Worm (Caenorhabditis elegans) whole organism, L3 larva: Measurements from ENCODE around the gene C14B9.3.
A peak's percentile ranks its signal among the peaks of the same experiment; 100 is the strongest.

ENCODE experiments used
- R02D3.7 ChIP-seq: fragments of 150-350 bp; optimal IDR thresholded peaks from 2 replicates; lab custom pipeline; 2014; ENCODE audit warnings: missing biosample characterization, missing genetic modification characterization
- ZK546.5 ChIP-seq: sonication (generic microtip); optimal IDR thresholded peaks from 2 replicates; lab custom pipeline; 2017; ENCODE audit warnings: missing biosample characterization, missing genetic modification characterization
- ama-1 ChIP-seq: fragments of 150-350 bp; optimal IDR thresholded peaks from 2 replicates; lab custom pipeline; 2018
- ceh-16 ChIP-seq: sonication (generic microtip); optimal IDR thresholded peaks from 2 replicates; lab custom pipeline; 2017; ENCODE audit warnings: missing biosample characterization, missing genetic modification characterization
- ceh-28 ChIP-seq: fragments of 150-350 bp; optimal IDR thresholded peaks from 2 replicates; lab custom pipeline; 2014; ENCODE audit warnings: missing biosample characterization, missing genetic modification reagents, missing genetic modification characterization
- ceh-82 ChIP-seq: fragments of 150-350 bp; optimal IDR thresholded peaks from 2 replicates; lab custom pipeline; 2014; ENCODE audit warnings: missing biosample characterization, missing genetic modification characterization
- ceh-9 ChIP-seq: sonication (generic microtip); optimal IDR thresholded peaks from 2 replicates; lab custom pipeline; 2018; ENCODE audit warnings: missing biosample characterization, missing genetic modification characterization
- daf-12 ChIP-seq: fragments of 150-350 bp; optimal IDR thresholded peaks from 2 replicates; lab custom pipeline; 2014; ENCODE audit warnings: missing biosample characterization, missing genetic modification reagents, missing genetic modification characterization
- egl-5 ChIP-seq: fragments of 150-350 bp; optimal IDR thresholded peaks from 2 replicates; lab custom pipeline; 2017; ENCODE audit warnings: missing biosample characterization, missing genetic modification reagents, missing genetic modification characterization, inconsistent platforms
- elt-1 ChIP-seq: fragments of 150-350 bp; optimal IDR thresholded peaks from 2 replicates; lab custom pipeline; 2014; ENCODE audit warnings: missing biosample characterization, missing genetic modification characterization
- elt-3 ChIP-seq, 3 experiments: fragments of 150-350 bp in 1 of 3; sonication (generic microtip) in 2 of 3; optimal IDR thresholded peaks; 2 replicates in 2 of 3; 4 replicates in 1 of 3; lab custom pipeline; 2014 to 2017; ENCODE audit warnings: missing biosample characterization in 3 of 3, missing genetic modification characterization in 3 of 3
- eor-1 ChIP-seq, 2 experiments: fragments of 150-350 bp; optimal IDR thresholded peaks; 2 replicates each; lab custom pipeline; 2014 to 2018; ENCODE audit warnings: missing biosample characterization in 2 of 2, missing genetic modification characterization in 2 of 2
- fkh-10 ChIP-seq: sonication (generic microtip); optimal IDR thresholded peaks from 2 replicates; lab custom pipeline; 2017; ENCODE audit warnings: missing biosample characterization, missing genetic modification reagents, missing genetic modification characterization
- fkh-2 ChIP-seq: fragments of 150-350 bp; optimal IDR thresholded peaks from 2 replicates; lab custom pipeline; 2014; ENCODE audit warnings: missing biosample characterization, missing genetic modification reagents, missing genetic modification characterization
- fos-1 ChIP-seq: fragments of 150-350 bp; optimal IDR thresholded peaks from 2 replicates; lab custom pipeline; 2014; ENCODE audit warnings: missing biosample characterization, missing genetic modification characterization
- lin-15B ChIP-seq: fragments of 150-350 bp; optimal IDR thresholded peaks from 2 replicates; lab custom pipeline; 2014; ENCODE audit warnings: missing biosample characterization, missing genetic modification characterization
- lin-39 ChIP-seq: fragments of 150-350 bp; optimal IDR thresholded peaks from 2 replicates; lab custom pipeline; 2018; ENCODE audit warnings: missing biosample characterization, missing genetic modification reagents, missing genetic modification characterization
- lsy-12 ChIP-seq: sonication (generic microtip); optimal IDR thresholded peaks from 2 replicates; lab custom pipeline; 2016; ENCODE audit warnings: mild to moderate bottlenecking, missing genetic modification characterization, missing compliant biosample characterization
- mdl-1 ChIP-seq: fragments of 150-350 bp; optimal IDR thresholded peaks from 2 replicates; lab custom pipeline; 2014; ENCODE audit warnings: missing biosample characterization, missing genetic modification characterization
- mml-1 ChIP-seq: fragments of 150-350 bp; sonication (generic microtip); optimal IDR thresholded peaks from 3 replicates; lab custom pipeline; 2014; ENCODE audit warnings: missing biosample characterization, missing genetic modification characterization
- nfya-1 ChIP-seq: sonication (generic microtip); optimal IDR thresholded peaks from 2 replicates; lab custom pipeline; 2017; ENCODE audit warnings: missing genetic modification characterization, mild to moderate bottlenecking, missing compliant biosample characterization, antibody characterized with exemption, moderate library complexity; ENCODE audit not compliant: insufficient read depth
- nhr-12 ChIP-seq: fragments of 150-350 bp; optimal IDR thresholded peaks from 2 replicates; lab custom pipeline; 2014; ENCODE audit warnings: missing biosample characterization, missing genetic modification characterization
- nhr-23 ChIP-seq: fragments of 150-350 bp; optimal IDR thresholded peaks from 2 replicates; lab custom pipeline; 2014; ENCODE audit warnings: missing biosample characterization, missing genetic modification reagents, missing genetic modification characterization
- nhr-237 ChIP-seq: fragments of 150-350 bp; optimal IDR thresholded peaks from 2 replicates; lab custom pipeline; 2014; ENCODE audit warnings: missing biosample characterization, missing genetic modification characterization
- nhr-25 ChIP-seq: sonication (generic microtip); optimal IDR thresholded peaks from 2 replicates; lab custom pipeline; 2017; ENCODE audit warnings: missing biosample characterization, missing genetic modification characterization
- nhr-28 ChIP-seq: fragments of 150-350 bp; optimal IDR thresholded peaks from 2 replicates; lab custom pipeline; 2014; ENCODE audit warnings: missing biosample characterization, missing genetic modification characterization
- nhr-43 ChIP-seq: sonication (generic microtip); optimal IDR thresholded peaks from 2 replicates; lab custom pipeline; 2016; ENCODE audit warnings: mild to moderate bottlenecking, missing genetic modification characterization, missing compliant biosample characterization; ENCODE audit not compliant: poor library complexity, severe bottlenecking
- nhr-76 ChIP-seq: fragments of 150-350 bp; sonication (generic microtip); optimal IDR thresholded peaks from 5 replicates; lab custom pipeline; 2014; ENCODE audit warnings: missing biosample characterization, missing genetic modification characterization
- nhr-77 ChIP-seq: fragments of 150-350 bp; optimal IDR thresholded peaks from 2 replicates; lab custom pipeline; 2014; ENCODE audit warnings: missing biosample characterization, missing genetic modification characterization
- pha-4 ChIP-seq: fragments of 150-350 bp; optimal IDR thresholded peaks from 2 replicates; lab custom pipeline; 2014; ENCODE audit warnings: missing biosample characterization, missing genetic modification reagents, missing genetic modification characterization
- pqm-1 ChIP-seq: fragments of 150-350 bp; optimal IDR thresholded peaks from 2 replicates; lab custom pipeline; 2017; ENCODE audit warnings: missing biosample characterization, missing genetic modification characterization, inconsistent platforms
- sea-2 ChIP-seq: fragments of 150-350 bp; sonication (generic microtip); optimal IDR thresholded peaks from 4 replicates; lab custom pipeline; 2014; ENCODE audit warnings: missing biosample characterization, missing genetic modification reagents, missing genetic modification characterization
- unc-62 ChIP-seq: fragments of 150-350 bp; sonication (generic microtip); optimal IDR thresholded peaks from 4 replicates; lab custom pipeline; 2014; ENCODE audit warnings: missing biosample characterization, missing genetic modification reagents, missing genetic modification characterization
- zag-1 ChIP-seq: fragments of 150-350 bp; optimal IDR thresholded peaks from 2 replicates; lab custom pipeline; 2014; ENCODE audit warnings: missing biosample characterization, missing genetic modification characterization
- ztf-11 ChIP-seq: fragments of 150-350 bp; optimal IDR thresholded peaks from 2 replicates; lab custom pipeline; 2014; ENCODE audit warnings: missing biosample characterization, missing genetic modification characterization
- ztf-4 ChIP-seq: fragments of 150-350 bp; optimal IDR thresholded peaks from 2 replicates; lab custom pipeline; 2014; ENCODE audit warnings: missing biosample characterization, missing genetic modification characterization

The C14B9.3 gene

DNA sequence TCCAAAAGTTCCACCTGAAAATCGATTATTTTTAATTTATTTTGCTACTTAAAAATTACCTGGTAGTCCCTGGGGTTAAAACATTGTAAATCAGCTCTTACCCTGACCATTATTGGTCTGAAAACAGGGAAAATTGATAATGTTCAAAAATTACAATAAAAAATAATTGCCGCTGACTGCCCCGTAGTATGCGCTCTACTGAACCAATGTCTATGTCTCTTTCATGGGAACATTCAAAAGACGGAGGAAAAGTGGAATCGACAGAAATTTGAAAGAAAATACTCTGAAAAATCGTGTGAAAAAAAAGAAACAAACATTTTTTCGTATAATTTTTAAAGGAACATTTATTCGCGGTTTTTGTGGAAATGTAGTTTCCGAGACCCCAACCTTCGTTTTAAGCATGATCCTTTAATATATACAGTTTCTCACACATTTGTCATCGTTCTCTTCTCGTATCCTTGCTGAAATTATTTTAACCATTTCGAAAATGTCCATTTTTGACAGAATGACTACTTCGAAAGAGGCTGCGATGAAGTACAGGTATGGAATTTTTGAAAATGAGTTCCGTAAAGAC lies 28.3 kb upstream of the C14B9.3 start, which contains the start of the genes dcr-1 and apc-2:
TSS of gene dcr-1 (minus strand) at position 117 of the 574 bp plus-strand sequence.
TSS of gene apc-2 (plus strand) at position 465 of the 574 bp plus-strand sequence.
- TF ChIP-seq sea-2 (GFP tag; lab: Kevin White, UChicago) (no peak), ceh-28 (no peak), nhr-25 (tag; lab: Kevin White, UChicago) (no peak), nhr-43 (tag; lab: Kevin White, UChicago) (no peak), nhr-237 (no peak), fkh-10 (no peak), elt-3 (tag; optimal IDR thresholded peaks at IDR 0.05; lab: Kevin White, UChicago) (no peak), eor-1 (tag; optimal IDR thresholded peaks at IDR 0.05; lab: Kevin White, UChicago) (no peak), ZK546.5 (tag; lab: Kevin White, UChicago) (no peak), unc-62 (GFP tag; lab: Kevin White, UChicago) (no peak), ceh-9 (tag; lab: Kevin White, UChicago) (no peak), nhr-23 (tag; lab: Kevin White, UChicago) (no peak), lsy-12 (tag; lab: Kevin White, UChicago) (no peak), R02D3.7 (tag; lab: Kevin White, UChicago) (no peak), ama-1 (lab: Kevin White, UChicago) (no peak), mml-1 (tag; lab: Kevin White, UChicago) (no peak), ceh-16 (tag; lab: Kevin White, UChicago) (no peak), pha-4 (tag; lab: Kevin White, UChicago) (no peak)

DNA sequence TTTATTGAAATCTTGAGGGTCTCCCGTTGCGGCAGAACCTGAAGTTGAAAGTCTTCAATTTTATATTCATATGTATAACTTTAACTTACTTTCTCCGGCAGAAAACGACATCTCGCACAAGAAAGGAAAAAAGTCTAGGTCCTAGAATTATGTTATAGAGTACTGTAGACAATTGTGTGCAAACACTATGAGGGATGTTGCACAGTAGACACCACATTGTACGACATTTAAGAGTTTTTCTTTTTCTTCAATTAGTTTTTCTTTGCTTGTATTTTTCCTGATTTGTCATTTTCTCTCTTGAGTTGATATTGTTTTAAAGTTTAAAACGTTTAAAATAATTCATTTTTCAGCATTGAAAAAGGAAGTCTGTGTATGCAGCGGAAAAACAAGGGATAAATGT lies 23.2 kb upstream of the C14B9.3 start, which contains the start of the genes K06H7.7 and grp-1:
TSS of gene K06H7.7 (minus strand) at position 121 of the 400 bp plus-strand sequence.
TSS of gene grp-1 (plus strand) at position 351 of the 400 bp plus-strand sequence.
- TF ChIP-seq elt-1 (tag; lab: Kevin White, UChicago) = no peak
- TF ChIP-seq ztf-4 (tag; lab: Kevin White, UChicago) = no peak
- no peak for TF ChIP-seq nhr-76 (tag; lab: Kevin White, UChicago)
- TF ChIP-seq eor-1 (tag; optimal IDR thresholded peaks at IDR 0.05; lab: Kevin White, UChicago) = no peak
- TF ChIP-seq ceh-9 (tag; lab: Kevin White, UChicago) = no peak
- TF ChIP-seq fkh-2 (tag; lab: Kevin White, UChicago) = no peak
- no peak for TF ChIP-seq mml-1 (tag; lab: Kevin White, UChicago)
- TF ChIP-seq mdl-1 (tag; lab: Kevin White, UChicago) = no peak
- TF ChIP-seq lin-15B (tag; lab: Kevin White, UChicago) = peak; percentile 73
- TF ChIP-seq egl-5 (tag; lab: Kevin White, UChicago) = peak; percentile 56
- no peak for TF ChIP-seq fkh-10
- TF ChIP-seq nhr-12 (tag; lab: Kevin White, UChicago) = no peak
- TF ChIP-seq pqm-1 (tag; lab: Kevin White, UChicago) = no peak
- TF ChIP-seq zag-1 = no peak
- TF ChIP-seq lsy-12 (tag; lab: Kevin White, UChicago) = no peak
- no peak for TF ChIP-seq ZK546.5 (tag; lab: Kevin White, UChicago)
- TF ChIP-seq pha-4 (tag; lab: Kevin White, UChicago) = peak; percentile 71
- no peak for TF ChIP-seq sea-2 (GFP tag; lab: Kevin White, UChicago)
- peak; percentile 81 for TF ChIP-seq nhr-23 (tag; lab: Kevin White, UChicago)
- no peak for TF ChIP-seq lin-39 (tag; lab: Kevin White, UChicago)
- no peak for TF ChIP-seq R02D3.7 (tag; lab: Kevin White, UChicago)
- TF ChIP-seq nhr-25 (tag; lab: Kevin White, UChicago) = peak; percentile 21
- no peak for TF ChIP-seq nhr-77
- TF ChIP-seq nhr-28 (tag; lab: Kevin White, UChicago) = no peak
- TF ChIP-seq nfya-1 (tag; lab: Kevin White, UChicago) = peak; percentile 72
- TF ChIP-seq elt-3 (tag; optimal IDR thresholded peaks at IDR 0.05; lab: Kevin White, UChicago) = no peak
- no peak for TF ChIP-seq fos-1 (tag; lab: Kevin White, UChicago)
- TF ChIP-seq daf-12 (tag; lab: Kevin White, UChicago) = no peak
- TF ChIP-seq nhr-43 (tag; lab: Kevin White, UChicago) = peak; percentile 49
- no peak for TF ChIP-seq ztf-11 (tag; lab: Kevin White, UChicago)

DNA sequence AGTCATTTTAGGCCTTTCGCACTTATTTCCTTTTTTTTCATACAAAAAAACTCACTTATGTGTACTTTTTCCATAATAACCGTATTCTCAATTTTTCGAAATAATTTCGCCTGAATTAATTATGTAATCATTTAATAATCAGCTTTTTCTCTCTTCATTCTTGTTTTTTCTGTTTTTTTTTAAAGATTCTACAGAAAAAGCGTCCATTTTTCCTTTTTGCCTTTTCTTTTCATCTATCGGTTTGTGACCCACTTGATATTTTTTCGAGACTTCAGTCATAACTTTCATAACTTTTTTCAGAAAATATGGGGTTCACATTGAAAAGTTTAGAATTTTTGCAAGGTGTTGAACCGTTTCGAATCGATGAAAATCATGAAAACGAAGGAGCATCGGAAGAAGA lies 20.4 kb upstream of the C14B9.3 start, which contains the start of gene vms-1:
TSS of gene vms-1 (plus strand) at position 301 of the 400 bp plus-strand sequence.
- TF ChIP-seq eor-1 (tag; optimal IDR thresholded peaks at IDR 0.05; lab: Kevin White, UChicago) (no peak), ceh-82 (no peak)
